Worm (Caenorhabditis elegans): ENCODE measurements around the gene hum-6.

- TF ChIP-seq nhr-76 (tag; optimal IDR thresholded peaks at IDR 0.05) (no peak), daf-12 (tag; optimal IDR thresholded peaks at IDR 0.05) (no peak), nhr-28 (tag; optimal IDR thresholded peaks at IDR 0.05) (no peak), lsy-12 (tag; optimal IDR thresholded peaks at IDR 0.05) (no peak), tbx-2 (tag; optimal IDR thresholded peaks at IDR 0.05) (no peak), elt-1 (tag; optimal IDR thresholded peaks at IDR 0.05) (no peak)
Measured at ce11 chrX:2335384-2335783, 32.5 kb downstream of the hum-6 start, which contains the start of gene T01B6.1.

All from whole organism, L3 larva.